Fruit fly (Drosophila melanogaster) whole organism, prepupa: ENCODE data around the gene Atac2.

Experiments used
- CG32006 ChIP-seq: fragments of 200-800 bp; sonication (Bioruptor generic); optimal IDR thresholded peaks from 3 replicates; lab custom pipeline; 2017; ENCODE audit warnings: missing biosample characterization, mild to moderate bottlenecking, missing genetic modification characterization
- Eip78C ChIP-seq: fragments of 200-800 bp; sonication (Bioruptor generic); peaks from one replicate; lab custom pipeline; 2016; ENCODE audit warnings: missing biosample characterization, missing genetic modification characterization
- dsx ChIP-seq: fragments of 200-800 bp; optimal IDR thresholded peaks from 3 replicates; lab custom pipeline; 2019; ENCODE audit warnings: missing biosample characterization, mild to moderate bottlenecking, missing genetic modification characterization, moderate library complexity; ENCODE audit not compliant: poor library complexity, severe bottlenecking
- lz ChIP-seq: fragments of 200-800 bp; sonication (Bioruptor generic); optimal IDR thresholded peaks from 3 replicates; lab custom pipeline; 2016; ENCODE audit warnings: missing biosample characterization, missing genetic modification characterization
- net ChIP-seq: fragments of 200-800 bp; sonication (Bioruptor generic); optimal IDR thresholded peaks from 3 replicates; lab custom pipeline; 2016; ENCODE audit warnings: missing biosample characterization, missing genetic modification characterization

dm6 chr2L:18568715-18569114, 43.3 kb downstream of the Atac2 start:
- TF ChIP-seq lz (GFP tag; lab: Kevin White, UChicago) (no peak), Eip78C (GFP tag; lab: Kevin White, UChicago) (no peak), net (GFP tag; lab: Kevin White, UChicago) (no peak), dsx (no peak), CG32006 (no peak)
